Worm (Caenorhabditis elegans): Measurements from ENCODE around the gene F59A6.12.

The F59A6.12 gene

DNA sequence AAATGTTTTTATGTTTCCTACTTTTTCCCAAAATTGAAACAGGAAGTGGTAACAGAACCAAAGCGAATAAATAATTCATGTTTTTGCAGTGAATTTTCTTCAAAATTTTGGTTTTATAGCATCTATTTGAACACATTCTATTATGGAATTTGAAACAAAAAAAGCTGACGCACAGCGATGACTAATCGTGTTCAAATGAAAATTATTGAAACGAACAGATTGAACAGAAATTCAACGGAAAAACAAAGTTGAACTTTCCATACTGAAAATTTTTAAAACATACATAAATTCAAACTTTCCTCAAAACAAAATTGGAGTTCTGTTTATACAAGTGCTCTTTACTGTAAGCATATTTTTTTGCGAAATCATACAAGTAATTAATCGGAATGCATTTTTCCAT, at the start of gene F59A6.12:
Gene F59A6.12 (minus strand): TSS at position 101 of the 400 bp plus-strand sequence.
- no peak for TF ChIP-seq tag-97 (GFP tag; IDR thresholded peaks at IDR 0.05)
- no peak for TF ChIP-seq jun-1 (tag; optimal IDR thresholded peaks at IDR 0.05)
- TF ChIP-seq Y75B8A.6 (GFP tag; IDR thresholded peaks at IDR 0.05): no peak
- TF ChIP-seq ZK337.2 (GFP tag; IDR thresholded peaks at IDR 0.05): no peak
- TF ChIP-seq madf-5 (GFP tag; IDR thresholded peaks at IDR 0.05): no peak
- no peak for TF ChIP-seq lir-3 (tag; optimal IDR thresholded peaks at IDR 0.05)
- no peak for TF ChIP-seq ztf-11 (tag; optimal IDR thresholded peaks at IDR 0.05)
- no peak for TF ChIP-seq nhr-11 (tag; optimal IDR thresholded peaks at IDR 0.05)
- no peak for TF ChIP-seq T20F7.1 (GFP tag; optimal IDR thresholded peaks at IDR 0.05)
- no peak for TF ChIP-seq unc-130 (GFP tag; optimal IDR thresholded peaks at IDR 0.05)
- no peak for TF ChIP-seq ceh-28 (tag; optimal IDR thresholded peaks at IDR 0.05)
- no peak for TF ChIP-seq madf-9 (GFP tag; conservative IDR thresholded peaks at IDR 0.05)
- TF ChIP-seq nhr-237 (tag; optimal IDR thresholded peaks at IDR 0.05): no peak
- no peak for TF ChIP-seq mes-2 (tag; optimal IDR thresholded peaks at IDR 0.05; ENCODE audit: poor library complexity, severe bottlenecking)
- no peak for TF ChIP-seq sdz-12 (GFP tag; optimal IDR thresholded peaks at IDR 0.05)
- no peak for TF ChIP-seq ceh-82 (tag; optimal IDR thresholded peaks at IDR 0.05)
- no peak for TF ChIP-seq lin-1 (GFP tag; IDR thresholded peaks at IDR 0.05)

DNA sequence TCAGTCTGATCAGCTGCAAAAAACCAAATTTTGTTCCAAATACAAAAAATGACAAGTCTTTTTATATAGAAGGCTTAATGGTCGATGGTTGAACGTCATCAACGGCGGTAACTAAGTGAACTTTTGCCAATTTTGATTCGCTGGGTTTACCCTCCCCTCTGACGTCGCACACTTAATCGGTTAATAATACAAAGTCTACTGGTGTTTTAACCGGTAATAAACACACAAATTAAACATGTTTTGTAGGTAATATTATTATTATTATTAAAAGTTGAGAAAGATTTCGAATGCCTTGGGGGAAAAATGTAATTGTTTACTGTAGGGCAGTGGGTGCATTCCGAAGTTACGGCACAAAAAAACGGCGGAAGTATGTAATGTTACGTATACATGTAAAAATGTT, 48.8 kb upstream of the F59A6.12 start, which contains the start of gene pho-12:
Gene pho-12 (minus strand): TSS at position 101 of the 400 bp plus-strand sequence.
- TF ChIP-seq unc-62 (GFP tag; optimal IDR thresholded peaks at IDR 0.05 in 1 of 2) (no peak), unc-62 (tag; optimal IDR thresholded peaks at IDR 0.05) (no peak), hlh-11 (tag; optimal IDR thresholded peaks at IDR 0.05) (no peak)

DNA sequence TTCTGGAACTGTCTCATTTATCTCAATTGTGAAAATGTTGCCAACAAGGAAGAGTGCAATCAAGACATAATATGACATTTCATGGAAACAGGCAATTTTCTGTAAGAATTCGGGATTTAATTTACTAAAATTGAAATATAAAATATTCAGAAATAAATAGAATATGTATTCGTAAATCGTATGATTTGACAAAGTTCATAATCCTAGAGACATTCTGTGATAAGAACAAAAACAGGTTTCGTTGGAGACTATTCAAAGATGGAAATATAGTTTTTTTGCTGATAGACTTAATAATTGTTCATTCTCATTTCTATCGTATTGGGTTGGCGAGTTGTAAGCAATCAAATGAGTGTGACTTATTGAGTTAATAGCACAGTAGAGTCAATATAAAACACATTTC, 46.2 kb upstream of the F59A6.12 start, which contains the start of gene C27A2.12:
Gene C27A2.12 (minus strand): TSS at position 101 of the 400 bp plus-strand sequence.
- TF ChIP-seq attf-4 (tag; optimal IDR thresholded peaks at IDR 0.05) (no peak), aly-2 (tag; optimal IDR thresholded peaks at IDR 0.05) (no peak), tag-97 (GFP tag; IDR thresholded peaks at IDR 0.05) (no peak), dpl-1 (GFP tag; optimal IDR thresholded peaks at IDR 0.05) (no peak), zfp-2 (tag; optimal IDR thresholded peaks at IDR 0.05) (no peak), nhr-77 (tag; optimal IDR thresholded peaks at IDR 0.05) (no peak), madf-9 (GFP tag; conservative IDR thresholded peaks at IDR 0.05) (no peak), gei-8 (GFP tag; optimal IDR thresholded peaks at IDR 0.05) (no peak), daf-16 (GFP tag; optimal IDR thresholded peaks at IDR 0.05) (no peak), daf-16 (tag; optimal IDR thresholded peaks at IDR 0.05) (no peak), mes-2 (tag; optimal IDR thresholded peaks at IDR 0.05; ENCODE audit: poor library complexity, severe bottlenecking) (no peak), ZK546.5 (tag; optimal IDR thresholded peaks at IDR 0.05) (no peak), ztf-11 (tag; optimal IDR thresholded peaks at IDR 0.05) (no peak), ceh-32 (tag; optimal IDR thresholded peaks at IDR 0.05; ENCODE audit: poor library complexity) (no peak), F10B5.3 (tag; optimal IDR thresholded peaks at IDR 0.05) (no peak), F26F4.8 (GFP tag; conservative IDR thresholded peaks at IDR 0.05) (no peak), nhr-102 (tag; optimal IDR thresholded peaks at IDR 0.05) (no peak), lin-29 (GFP tag; IDR thresholded peaks at IDR 0.05) (no peak)

DNA sequence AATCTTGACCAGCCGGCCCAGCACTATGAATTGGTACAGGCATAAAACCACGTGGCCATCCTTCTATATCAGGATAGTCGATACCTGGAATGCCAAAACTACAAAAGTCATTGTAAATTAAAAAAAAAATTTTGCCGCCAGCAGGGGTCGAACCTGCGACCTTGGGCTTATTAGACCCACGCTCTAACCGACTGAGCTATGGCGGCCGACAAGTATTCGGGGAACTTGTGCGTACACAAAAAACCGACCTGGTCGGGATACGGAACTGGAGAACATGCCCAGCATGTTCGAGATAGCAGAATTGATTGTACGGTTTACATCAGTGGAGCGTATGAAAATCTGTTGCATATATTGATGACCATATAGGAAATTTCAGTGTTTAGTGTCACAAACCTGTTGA, 45.4 kb upstream of the F59A6.12 start:
- TF ChIP-seq fkh-10 (GFP tag; optimal IDR thresholded peaks at IDR 0.05) (no peak), nhr-48 (tag; optimal IDR thresholded peaks at IDR 0.05) (peak; percentile 34), rbr-2 (tag; optimal IDR thresholded peaks at IDR 0.05) (peak; percentile 68), dpl-1 (GFP tag; optimal IDR thresholded peaks at IDR 0.05) (peak; percentile 54), zip-11 (GFP tag; IDR thresholded peaks at IDR 0.05) (0 out of 2 replicates have a peak, but pooled peaks have one; percentile 21), gei-8 (GFP tag; optimal IDR thresholded peaks at IDR 0.05) (no peak), dve-1 (tag; optimal IDR thresholded peaks at IDR 0.05; ENCODE audit: insufficient read depth) (peak; percentile 65), zag-1 (tag; optimal IDR thresholded peaks at IDR 0.05) (no peak), ceh-82 (tag; optimal IDR thresholded peaks at IDR 0.05) (no peak), madf-5 (GFP tag; IDR thresholded peaks at IDR 0.05) (0 out of 4 replicates have a peak, but pooled peaks of 1 of the 2 experiments have one; percentile 34), ztf-7 (tag; optimal IDR thresholded peaks at IDR 0.05) (no peak), snpc-4 (tag; optimal IDR thresholded peaks at IDR 0.05) (peak; percentile 93), lir-3 (tag; optimal IDR thresholded peaks at IDR 0.05) (no peak), lin-1 (GFP tag; IDR thresholded peaks at IDR 0.05) (peak; percentile 56; the same call in 1 of the 2 replicates), spr-1 (tag; optimal IDR thresholded peaks at IDR 0.05) (peak; percentile 50), ceh-20 (GFP tag; IDR thresholded peaks at IDR 0.05) (0 out of 2 replicates have a peak, but pooled peaks have one; percentile 45), aly-2 (tag; optimal IDR thresholded peaks at IDR 0.05) (no peak), lin-39 (tag; optimal IDR thresholded peaks at IDR 0.05) (no peak), hif-1 (tag; optimal IDR thresholded peaks at IDR 0.05) (peak; percentile 12 to 14), lin-29 (GFP tag; IDR thresholded peaks at IDR 0.05) (peak; percentile 63), hmg-1.1 (GFP tag; IDR thresholded peaks at IDR 0.05) (peak; percentile 75)
